Fruit fly (Drosophila melanogaster) Kc167 (cell line): Measurements from ENCODE around the gene CG4456.

Experiments used
- Myc ChIP-seq: fragments of >200 bp; optimal IDR thresholded peaks from 2 replicates; lab custom pipeline; 2017; ENCODE audit warnings: missing external identifiers
- Sin3A ChIP-seq: fragments of >200 bp; optimal IDR thresholded peaks from 2 replicates; lab custom pipeline; 2018; ENCODE audit warnings: missing external identifiers
- h ChIP-seq: fragments of >200 bp; optimal IDR thresholded peaks from 3 replicates; lab custom pipeline; 2018; ENCODE audit warnings: missing external identifiers
- insv ChIP-seq: fragments of >200 bp; optimal IDR thresholded peaks from 3 replicates; lab custom pipeline; 2018; ENCODE audit warnings: missing external identifiers
- psq ChIP-seq: fragments of >200 bp; optimal IDR thresholded peaks from 2 replicates; lab custom pipeline; 2017; ENCODE audit warnings: missing external identifiers
- ttk ChIP-seq: sonication (Bioruptor generic); optimal IDR thresholded peaks from 2 replicates; lab custom pipeline; 2017; ENCODE audit warnings: missing external identifiers

Gene CG4456

DNA sequence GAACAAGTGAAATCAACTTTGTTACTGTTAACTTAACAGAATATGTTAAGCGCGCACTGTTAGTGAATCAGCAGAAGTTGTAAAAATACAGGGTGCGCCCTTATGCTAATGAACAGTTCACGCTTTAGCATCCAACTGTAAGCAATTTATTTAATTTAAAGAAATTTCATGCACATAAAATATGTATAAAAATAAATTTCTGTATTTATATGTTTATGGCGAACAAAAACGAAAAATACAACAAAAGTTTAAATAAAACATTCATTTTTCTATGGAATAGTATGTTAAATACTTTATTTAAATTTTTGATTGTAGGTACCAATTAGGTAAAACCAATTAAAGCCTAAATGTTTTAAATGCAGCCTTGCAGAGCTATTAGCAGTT is 52.0 kb downstream of the CG4456 start:
- TF ChIP-seq insv: no peak
- no peak for TF ChIP-seq Sin3A (lab: Kevin White, UChicago)
- TF ChIP-seq Myc (lab: Kevin White, UChicago): no peak
- TF ChIP-seq h (lab: Kevin White, UChicago): no peak
- no peak for TF ChIP-seq psq (lab: Kevin White, UChicago)
- no peak for TF ChIP-seq ttk (lab: Kevin White, UChicago)
